Fruit fly (Drosophila melanogaster) whole organism, prepupa: ENCODE data around the gene Calr.
A peak's percentile ranks its signal among the peaks of the same experiment; 100 is the strongest.

Experiments used
- CG11294 ChIP-seq: fragments of 200-800 bp; sonication (Bioruptor generic); IDR thresholded peaks from 2 replicates; pipeline ENCODE4 v1.3.6; 2022; ENCODE audit warnings: missing biosample characterization, missing genetic modification characterization
- CG11762 ChIP-seq: fragments of 200-800 bp; sonication (Bioruptor generic); optimal IDR thresholded peaks from 3 replicates; lab custom pipeline; 2016; ENCODE audit warnings: missing biosample characterization, missing genetic modification characterization; ENCODE audit not compliant: insufficient read depth
- CG11902 ChIP-seq: fragments of 200-800 bp; sonication (Bioruptor generic); optimal IDR thresholded peaks from 3 replicates; lab custom pipeline; 2016; ENCODE audit warnings: missing biosample characterization, missing genetic modification characterization
- CG16779 ChIP-seq: fragments of 200-800 bp; sonication (Bioruptor generic); optimal IDR thresholded peaks from 3 replicates; lab custom pipeline; 2017; ENCODE audit warnings: missing biosample characterization, mild to moderate bottlenecking, missing genetic modification characterization
- CG3032 ChIP-seq: fragments of 200-800 bp; optimal IDR thresholded peaks from 2 replicates; lab custom pipeline; 2019; ENCODE audit warnings: missing biosample characterization, mild to moderate bottlenecking, missing genetic modification characterization, moderate library complexity
- CG31627 ChIP-seq: fragments of 200-800 bp; sonication (Bioruptor generic); optimal IDR thresholded peaks from 3 replicates; lab custom pipeline; 2016; ENCODE audit warnings: missing biosample characterization, missing genetic modification characterization
- CG32006 ChIP-seq: fragments of 200-800 bp; sonication (Bioruptor generic); optimal IDR thresholded peaks from 3 replicates; lab custom pipeline; 2017; ENCODE audit warnings: missing biosample characterization, mild to moderate bottlenecking, missing genetic modification characterization
- CG3919 ChIP-seq: fragments of 200-800 bp; sonication (Bioruptor generic); optimal IDR thresholded peaks from 3 replicates; lab custom pipeline; 2016; ENCODE audit warnings: missing biosample characterization, missing genetic modification characterization
- CG6163 ChIP-seq: fragments of 200-800 bp; sonication (Bioruptor generic); IDR thresholded peaks from 3 replicates; pipeline ENCODE4 v1.3.6; 2022; ENCODE audit warnings: missing biosample characterization, missing genetic modification characterization
- CG6276 ChIP-seq: fragments of 200-800 bp; sonication (Bioruptor generic); optimal IDR thresholded peaks from 2 replicates; lab custom pipeline; 2017; ENCODE audit warnings: missing biosample characterization, mild to moderate bottlenecking, missing genetic modification characterization
- CG6808 ChIP-seq: fragments of 200-800 bp; sonication (Bioruptor generic); optimal IDR thresholded peaks from 3 replicates; lab custom pipeline; 2017; ENCODE audit warnings: missing biosample characterization, missing genetic modification characterization, mild to moderate bottlenecking, moderate library complexity, missing genetic modification reagents
- CG7368 ChIP-seq: fragments of 200-800 bp; sonication (Bioruptor generic); optimal IDR thresholded peaks from 3 replicates; lab custom pipeline; 2016; ENCODE audit warnings: missing biosample characterization, missing genetic modification characterization
- CG8119 ChIP-seq: fragments of 200-800 bp; sonication (Bioruptor generic); IDR thresholded peaks from 3 replicates; pipeline ENCODE4 v1.3.6; 2022; ENCODE audit warnings: missing biosample characterization, missing genetic modification characterization
- CG8319 ChIP-seq: fragments of 200-800 bp; sonication (Bioruptor generic); optimal IDR thresholded peaks from 3 replicates; lab custom pipeline; 2016; ENCODE audit warnings: missing biosample characterization, missing genetic modification characterization
- CG8632 ChIP-seq: fragments of 200-800 bp; sonication (Bioruptor generic); optimal IDR thresholded peaks from 3 replicates; lab custom pipeline; 2016; ENCODE audit warnings: missing biosample characterization, missing genetic modification characterization
- Eip75B ChIP-seq: fragments of 200-800 bp; sonication (Bioruptor generic); optimal IDR thresholded peaks from 3 replicates; lab custom pipeline; 2016; ENCODE audit warnings: missing biosample characterization, missing genetic modification characterization
- Eip78C ChIP-seq: fragments of 200-800 bp; sonication (Bioruptor generic); peaks from one replicate; lab custom pipeline; 2016; ENCODE audit warnings: missing biosample characterization, missing genetic modification characterization
- Ets96B ChIP-seq: fragments of 200-800 bp; optimal IDR thresholded peaks from 2 replicates; lab custom pipeline; 2019; ENCODE audit warnings: missing biosample characterization, mild to moderate bottlenecking, missing genetic modification characterization, moderate library complexity
- Hr38 ChIP-seq: sonication (Bioruptor generic); optimal IDR thresholded peaks from 2 replicates; lab custom pipeline; 2016; ENCODE audit warnings: missing biosample characterization, missing genetic modification characterization
- Hr39 ChIP-seq: fragments of 200-800 bp; sonication (Bioruptor generic); optimal IDR thresholded peaks from 2 replicates; lab custom pipeline; 2016; ENCODE audit warnings: missing biosample characterization, missing genetic modification characterization
- Hr4 ChIP-seq: fragments of 200-800 bp; sonication (Bioruptor generic); optimal IDR thresholded peaks from 3 replicates; lab custom pipeline; 2016; ENCODE audit warnings: missing biosample characterization, missing genetic modification characterization
- Met ChIP-seq: fragments of 200-800 bp; sonication (Bioruptor generic); optimal IDR thresholded peaks from 3 replicates; lab custom pipeline; 2016; ENCODE audit warnings: missing biosample characterization, missing genetic modification characterization
- OdsH ChIP-seq: fragments of 200-800 bp; sonication (Bioruptor generic); optimal IDR thresholded peaks from 3 replicates; lab custom pipeline; 2016; ENCODE audit warnings: missing biosample characterization, missing genetic modification characterization
- Smox ChIP-seq: fragments of 200-800 bp; sonication (Bioruptor generic); optimal IDR thresholded peaks from 3 replicates; lab custom pipeline; 2016; ENCODE audit warnings: missing biosample characterization, missing genetic modification characterization
- Sox102F ChIP-seq: fragments of 200-800 bp; sonication (Bioruptor generic); optimal IDR thresholded peaks from 2 replicates; lab custom pipeline; 2016; ENCODE audit warnings: missing biosample characterization, mild to moderate bottlenecking, missing genetic modification characterization
- Sox15 ChIP-seq: fragments of 200-800 bp; sonication (Bioruptor generic); optimal IDR thresholded peaks from 3 replicates; lab custom pipeline; 2016; ENCODE audit warnings: missing biosample characterization, missing genetic modification characterization
- acj6 ChIP-seq: fragments of 200-800 bp; sonication (Bioruptor generic); optimal IDR thresholded peaks from 3 replicates; lab custom pipeline; 2016; ENCODE audit warnings: missing biosample characterization, missing genetic modification characterization
- cyc ChIP-seq: fragments of 200-800 bp; sonication (Bioruptor generic); optimal IDR thresholded peaks from 3 replicates; lab custom pipeline; 2016; ENCODE audit warnings: missing biosample characterization, missing genetic modification characterization
- esn ChIP-seq: fragments of 200-800 bp; sonication (Bioruptor generic); optimal IDR thresholded peaks from 2 replicates; lab custom pipeline; 2016; ENCODE audit warnings: missing biosample characterization, mild to moderate bottlenecking, missing genetic modification characterization, moderate library complexity
- fd85E ChIP-seq: fragments of 200-800 bp; sonication (Bioruptor generic); optimal IDR thresholded peaks from 3 replicates; lab custom pipeline; 2016; ENCODE audit warnings: missing biosample characterization, missing genetic modification characterization
- fkh ChIP-seq: fragments of 200-800 bp; sonication (Bioruptor generic); optimal IDR thresholded peaks from 3 replicates; lab custom pipeline; 2017; ENCODE audit warnings: missing biosample characterization, mild to moderate bottlenecking, missing genetic modification characterization, moderate library complexity
- lz ChIP-seq: fragments of 200-800 bp; sonication (Bioruptor generic); optimal IDR thresholded peaks from 3 replicates; lab custom pipeline; 2016; ENCODE audit warnings: missing biosample characterization, missing genetic modification characterization
- salr ChIP-seq, 2 experiments: fragments of 200-800 bp; sonication (Bioruptor generic); optimal IDR thresholded peaks; 3 replicates each; lab custom pipeline; 2016 to 2018; ENCODE audit warnings: missing biosample characterization in 2 of 2, missing genetic modification characterization in 2 of 2, mild to moderate bottlenecking in 1 of 2
- ss ChIP-seq, 2 experiments: fragments of 200-800 bp; sonication (Bioruptor generic); optimal IDR thresholded peaks; 2 replicates in 1 of 2; 3 replicates in 1 of 2; lab custom pipeline; 2017 to 2018; ENCODE audit warnings: mild to moderate bottlenecking in 2 of 2, missing biosample characterization in 2 of 2, missing genetic modification characterization in 2 of 2, moderate library complexity in 1 of 2
- svp ChIP-seq: fragments of 200-800 bp; sonication (Bioruptor generic); peaks from one replicate; lab custom pipeline; 2016; ENCODE audit warnings: missing biosample characterization, missing genetic modification characterization
- topi ChIP-seq: fragments of 200-800 bp; sonication (Bioruptor generic); optimal IDR thresholded peaks from 3 replicates; lab custom pipeline; 2016; ENCODE audit warnings: missing biosample characterization, missing genetic modification characterization
- vri ChIP-seq: fragments of 200-800 bp; sonication (Bioruptor generic); optimal IDR thresholded peaks from 3 replicates; lab custom pipeline; 2016; ENCODE audit warnings: missing biosample characterization, mild to moderate bottlenecking, missing genetic modification characterization

The Calr gene

dm6 chr3R:9613124-9613523 is 17.5 kb downstream of the Calr start (continued):
- TF ChIP-seq CG6808 = peak; percentile 20
- TF ChIP-seq Ets96B (tag; lab: Kevin White, UChicago) = peak; percentile 41
- peak in 1 of 2 experiments; percentile 28 for TF ChIP-seq ss (GFP tag; optimal IDR thresholded peaks at IDR 0.05; lab: Kevin White, UChicago)
- peak; percentile 92 for TF ChIP-seq esn (GFP tag; lab: Kevin White, UChicago)
- peak; percentile 90 for TF ChIP-seq CG6276 (GFP tag; lab: Kevin White, UChicago)
- TF ChIP-seq Smox (GFP tag; lab: Kevin White, UChicago) = peak; percentile 83
- peak; percentile 87 for TF ChIP-seq Eip75B (GFP tag; lab: Kevin White, UChicago)
- TF ChIP-seq CG7368 (GFP tag; lab: Kevin White, UChicago) = peak; percentile 74
- TF ChIP-seq CG8119 (GFP tag; lab: Robert Waterston, UW) = peak; percentile 93
- TF ChIP-seq fkh = no peak
- peak; percentile 89 for TF ChIP-seq CG3919 (GFP tag; lab: Kevin White, UChicago)
- TF ChIP-seq Hr38 (GFP tag; lab: Kevin White, UChicago) = no peak
- peak; percentile 84 for TF ChIP-seq acj6
- peak; percentile 90 for TF ChIP-seq topi
- peak; percentile 57 for TF ChIP-seq fd85E (GFP tag; lab: Kevin White, UChicago)
- TF ChIP-seq OdsH (GFP tag; lab: Kevin White, UChicago) = peak; percentile 87
- TF ChIP-seq CG8632 (GFP tag; lab: Kevin White, UChicago) = peak; percentile 74
- TF ChIP-seq CG8319 = peak; percentile 68
- peak; percentile 91 for TF ChIP-seq Hr4
- TF ChIP-seq CG11294 (GFP tag; lab: Robert Waterston, UW) = peak; percentile 89
- TF ChIP-seq svp (GFP tag; lab: Kevin White, UChicago) = peak; percentile 95
- peak; percentile 81 for TF ChIP-seq CG11762 (GFP tag; lab: Kevin White, UChicago)
- TF ChIP-seq CG6163 (GFP tag; lab: Robert Waterston, UW) = peak; percentile 93
- peak; percentile 86 for TF ChIP-seq lz (GFP tag; lab: Kevin White, UChicago)
- TF ChIP-seq Sox15 = peak; percentile 64
- TF ChIP-seq CG16779 (tag; lab: Kevin White, UChicago) = peak; percentile 68

dm6 chr3R:9612217-9612616 is 18.4 kb downstream of the Calr start:
- TF ChIP-seq vri (GFP tag; lab: Kevin White, UChicago) (peak; percentile 39), Ets96B (tag; lab: Kevin White, UChicago) (no peak), lz (GFP tag; lab: Kevin White, UChicago) (peak; percentile 10), Eip78C (GFP tag; lab: Kevin White, UChicago) (peak; percentile 54), svp (GFP tag; lab: Kevin White, UChicago) (peak; percentile 19), Sox102F (GFP tag; lab: Kevin White, UChicago) (peak; percentile 3), CG6276 (GFP tag; lab: Kevin White, UChicago) (no peak), cyc (GFP tag; lab: Kevin White, UChicago) (peak; percentile 4), salr (GFP tag; optimal IDR thresholded peaks at IDR 0.05; lab: Kevin White, UChicago) (no peak), esn (GFP tag; lab: Kevin White, UChicago) (peak; percentile 35), Smox (GFP tag; lab: Kevin White, UChicago) (peak; percentile 13), CG3032 (tag; lab: Kevin White, UChicago) (no peak), Met (peak; percentile 28), CG31627 (GFP tag; lab: Kevin White, UChicago) (peak; percentile 11), topi (peak; percentile 23), Hr39 (peak; percentile 8), Sox15 (no peak), CG6163 (GFP tag; lab: Robert Waterston, UW) (peak; percentile 34; the same call in 1 of the 3 replicates), CG11902 (no peak)
- TF ChIP-seq, all 60 proteins: peak for 13

- peak; percentile 23 for TF ChIP-seq CG32006 (GFP tag; lab: Kevin White, UChicago)
- TF ChIP-seq fd85E (GFP tag; lab: Kevin White, UChicago) = no peak
These were observed 22.4 kb downstream of the Calr start for dm6 chr3R:9608206-9608605.
